Fruit fly (Drosophila melanogaster) whole organism, larva: ENCODE measurements around the gene CG17380.

Source experiments
- noc ChIP-seq: fragments of 200-800 bp; sonication (Bioruptor generic); optimal IDR thresholded peaks from 3 replicates; lab custom pipeline; 2019; ENCODE audit warnings: missing biosample characterization, mild to moderate bottlenecking, missing genetic modification characterization, moderate library complexity

Gene CG17380

DNA sequence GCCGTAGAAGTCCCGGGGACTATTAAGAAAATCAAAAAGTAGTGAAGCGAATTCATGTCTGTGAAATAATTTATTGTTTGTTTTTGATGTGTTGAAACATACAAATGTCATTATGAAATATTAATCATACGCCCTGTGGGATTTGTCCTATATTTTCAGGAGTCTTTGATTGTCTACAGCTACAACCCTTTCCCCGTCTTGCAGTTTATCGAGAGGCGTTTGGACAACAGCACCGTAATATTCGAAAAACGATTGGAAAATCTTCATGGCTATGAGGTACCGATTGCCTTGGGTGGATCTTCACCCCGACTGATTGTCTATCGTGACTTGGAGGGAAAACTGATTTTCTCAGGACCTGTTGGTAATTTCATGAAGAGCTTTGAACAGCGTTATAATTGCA is at the start of gene CG17380:
TSS of gene CG17380 (minus strand) at position 101 of the 400 bp plus-strand sequence.
- no peak for TF ChIP-seq noc (tag; lab: Kevin White, UChicago)

DNA sequence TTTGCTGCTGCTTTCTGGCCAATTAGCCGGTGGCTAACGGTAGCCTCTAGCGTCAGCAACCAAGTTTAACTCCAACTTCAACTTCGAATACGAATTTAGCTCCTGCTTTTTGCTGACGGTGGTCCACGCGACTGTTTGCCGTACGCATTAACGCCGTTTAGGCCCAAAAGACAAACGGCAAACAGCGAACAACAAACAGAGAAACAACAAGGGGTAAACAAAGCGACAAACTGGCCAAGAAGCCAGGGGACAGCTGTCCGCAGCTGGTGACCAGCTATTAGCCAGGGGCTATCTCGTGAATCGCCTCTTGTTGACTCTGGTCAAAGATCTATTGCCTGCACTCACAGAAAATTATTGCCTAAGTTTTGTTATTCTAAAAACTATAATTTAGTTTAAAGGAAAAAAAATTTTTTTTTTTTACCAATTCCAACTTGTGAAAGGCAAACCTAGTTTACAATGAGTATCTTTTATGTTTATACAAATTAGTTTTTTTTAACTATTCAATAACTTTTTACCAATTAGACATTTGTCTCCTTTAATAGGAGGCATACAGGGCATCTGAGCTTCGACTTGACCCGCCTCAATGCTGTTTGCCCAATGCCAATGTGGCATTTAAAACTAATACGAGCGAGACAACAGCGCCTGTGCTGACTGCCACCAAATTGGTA is 41.9 kb upstream of the CG17380 start:
- TF ChIP-seq noc (tag; lab: Kevin White, UChicago) = no peak

DNA sequence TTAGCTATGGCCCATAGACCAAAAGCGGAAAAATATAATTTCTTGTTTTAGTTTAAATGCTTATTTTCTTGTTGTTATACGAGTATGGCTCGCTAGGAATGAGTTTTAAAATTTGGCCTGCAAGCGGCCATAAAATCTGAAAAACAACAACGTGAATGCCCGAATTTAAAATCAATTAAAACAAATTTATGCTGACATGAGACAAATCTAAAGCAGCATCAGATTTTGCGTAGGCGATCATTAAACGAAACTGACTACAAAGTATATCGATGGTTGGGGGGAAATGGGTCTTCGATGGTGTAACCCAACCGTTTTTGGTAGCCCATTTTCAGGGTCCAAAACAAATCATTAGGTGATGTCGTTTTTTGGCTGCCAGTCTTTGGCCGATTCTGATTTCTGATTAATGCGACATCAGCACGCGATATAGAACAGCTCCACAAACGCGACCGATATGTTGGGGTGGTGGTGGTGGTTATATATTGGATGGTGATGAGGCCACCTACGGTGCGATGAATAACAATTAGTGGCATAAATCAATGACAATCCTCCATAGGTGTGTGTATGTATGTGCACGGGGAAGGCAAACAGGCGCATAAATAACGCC is 34.8 kb upstream of the CG17380 start:
- TF ChIP-seq noc (tag; lab: Kevin White, UChicago) = no peak

DNA sequence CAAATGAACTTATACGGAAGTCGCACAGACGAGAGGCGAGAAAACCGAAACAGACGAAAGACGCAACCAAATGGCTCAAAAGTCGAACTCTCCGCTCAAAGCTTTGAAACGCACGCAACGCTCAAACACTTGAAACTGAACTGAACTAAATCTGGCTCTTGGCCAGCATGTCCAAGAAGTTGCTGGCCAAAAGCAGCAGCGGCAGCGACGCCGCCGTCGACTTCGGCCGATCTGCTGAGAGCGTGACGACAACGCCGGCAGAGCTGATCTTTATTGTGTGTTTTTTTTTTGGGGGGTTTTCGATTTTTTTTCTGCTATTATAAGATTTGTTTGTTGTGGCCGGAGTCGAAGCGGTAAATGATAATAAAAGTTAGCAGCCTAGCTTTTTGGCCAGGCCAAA is 27.8 kb upstream of the CG17380 start:
- no peak for TF ChIP-seq noc (tag; lab: Kevin White, UChicago)

DNA sequence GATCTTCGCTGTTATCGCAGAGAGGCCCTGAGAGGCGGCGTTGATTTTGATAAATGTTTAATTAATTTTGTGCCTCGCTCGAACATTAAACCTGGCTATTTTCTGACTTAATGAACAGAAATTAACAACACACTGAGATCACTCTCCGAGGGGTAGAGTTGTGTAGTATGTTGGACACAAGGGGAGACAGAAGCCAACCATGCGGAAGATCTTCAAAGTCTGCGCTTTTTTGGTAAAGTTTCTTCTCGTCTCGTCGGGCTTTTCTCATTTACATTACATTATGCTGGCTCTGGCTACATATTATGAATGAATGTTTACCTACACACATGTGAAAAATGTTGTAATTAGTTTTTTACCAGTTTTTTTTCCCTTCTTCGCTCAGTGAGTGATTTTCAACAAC is 22.4 kb upstream of the CG17380 start, which contains the start of gene CG43694:
TSS of gene CG43694 (minus strand) at position 101 of the 400 bp plus-strand sequence.
- TF ChIP-seq noc (tag; lab: Kevin White, UChicago) = no peak

DNA sequence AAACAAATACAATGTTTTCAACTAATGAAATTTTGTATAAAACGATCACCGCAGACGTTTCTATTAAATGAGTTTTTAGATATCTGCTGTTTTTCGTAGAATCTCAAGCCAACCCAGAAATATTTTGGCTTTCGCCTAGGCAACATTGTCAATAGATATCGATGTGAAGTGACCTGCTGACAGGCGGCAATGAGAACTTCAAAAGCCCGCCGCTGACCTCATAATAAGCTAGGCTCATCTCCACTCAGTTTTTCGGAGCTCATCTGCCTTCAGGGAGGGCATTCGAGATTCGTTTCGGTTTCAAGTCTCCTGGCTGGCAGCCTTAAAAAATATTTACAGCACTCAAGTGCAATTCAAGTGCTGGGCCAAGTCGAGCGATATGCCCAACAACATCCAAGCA is 21.6 kb upstream of the CG17380 start:
- TF ChIP-seq noc (tag; lab: Kevin White, UChicago) = no peak

DNA sequence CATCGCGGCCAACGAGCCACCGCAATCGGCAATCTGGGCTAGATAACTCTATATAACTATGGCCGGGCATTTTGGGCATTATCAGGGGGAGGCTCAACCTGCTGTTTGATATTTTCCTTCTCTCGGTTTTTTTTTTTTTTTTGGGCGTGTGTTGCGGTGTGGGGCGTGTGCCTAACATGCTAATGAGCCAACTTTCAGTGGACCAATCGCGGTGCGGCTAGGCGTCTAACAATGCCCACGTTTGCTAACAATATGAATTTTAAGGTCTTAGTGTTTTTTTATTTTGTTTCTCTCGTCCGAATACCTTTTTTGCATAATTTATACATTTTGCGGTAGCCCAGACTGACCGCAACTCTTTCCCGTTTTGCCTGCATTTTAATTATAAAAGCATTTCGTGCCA is 18.4 kb upstream of the CG17380 start:
- TF ChIP-seq noc (tag; lab: Kevin White, UChicago) = no peak

DNA sequence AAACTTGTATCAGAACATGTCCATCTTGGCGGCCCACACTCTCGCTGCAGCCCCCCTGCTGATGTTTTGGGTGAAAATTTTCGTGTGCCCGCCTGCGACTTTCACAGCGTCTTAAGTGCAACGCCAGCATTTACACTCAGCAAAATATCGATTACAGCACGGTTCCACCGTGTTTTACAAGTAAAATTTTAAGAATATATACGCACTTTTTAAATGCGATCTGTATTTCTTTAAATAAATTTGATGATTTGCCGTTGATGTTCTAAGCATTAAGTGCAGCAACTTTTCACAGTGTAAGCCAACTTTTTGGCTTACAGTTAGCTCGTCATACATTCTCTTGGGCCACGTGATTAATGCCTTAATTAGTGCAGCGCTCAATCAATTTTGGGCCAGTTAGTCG is 14.1 kb upstream of the CG17380 start:
- TF ChIP-seq noc (tag; lab: Kevin White, UChicago) = no peak

DNA sequence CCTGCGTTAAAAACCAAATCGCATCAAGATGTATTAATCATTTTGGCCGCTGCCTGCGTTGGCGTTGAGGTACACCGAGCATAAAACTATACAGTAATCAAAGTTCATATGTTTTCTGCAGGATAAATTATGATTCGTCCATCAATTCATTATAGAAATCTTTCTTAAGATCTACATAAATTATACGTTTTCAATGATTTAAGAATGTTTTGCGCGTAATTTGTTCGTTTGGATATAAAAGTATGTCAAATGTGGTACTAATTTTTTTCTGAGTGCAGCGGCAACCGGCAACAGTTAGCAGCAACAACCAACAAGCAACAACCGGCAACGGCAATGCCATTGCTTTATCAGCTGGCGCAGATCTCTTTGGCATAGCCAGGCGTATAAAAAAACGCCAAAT is 13.1 kb upstream of the CG17380 start:
- TF ChIP-seq noc (tag; lab: Kevin White, UChicago) = no peak

DNA sequence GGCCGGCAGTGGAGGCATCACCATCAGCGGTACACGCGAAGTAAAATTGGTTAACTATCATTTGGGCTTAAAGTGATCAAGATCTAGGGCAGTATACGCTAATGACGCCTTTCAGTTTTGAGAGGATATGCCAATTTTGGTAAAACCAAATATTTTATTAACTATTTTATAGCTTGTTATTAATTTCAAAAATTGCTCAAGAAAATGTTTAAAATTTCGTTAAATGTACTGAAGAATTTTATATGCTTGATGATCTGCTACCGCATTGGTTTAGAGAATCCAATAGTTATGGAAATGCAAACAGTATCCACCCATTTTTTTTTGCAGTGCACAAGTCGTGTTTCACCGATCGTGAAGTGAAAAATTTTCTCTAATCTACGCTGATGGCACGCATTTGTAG is 4.4 kb upstream of the CG17380 start:
- no peak for TF ChIP-seq noc (tag; lab: Kevin White, UChicago)

DNA sequence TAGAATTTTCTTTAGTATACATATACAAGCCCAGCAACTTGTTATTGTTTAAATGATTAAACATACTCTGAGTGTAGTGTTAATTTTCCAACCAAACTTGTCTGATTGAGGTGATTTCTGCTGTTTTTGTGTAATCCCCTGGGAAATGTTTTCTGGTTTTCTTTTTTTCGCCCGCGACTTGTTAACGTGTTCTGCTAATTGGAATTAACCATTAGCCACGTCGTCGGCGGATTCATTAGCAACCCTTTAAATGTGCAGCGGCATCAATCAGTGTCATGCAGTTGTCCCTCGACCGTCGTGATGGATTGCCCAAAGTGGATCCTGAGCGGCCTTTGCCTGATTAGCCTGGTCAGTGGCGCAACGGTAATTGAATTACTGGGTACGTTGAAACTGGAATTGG is 1.7 kb upstream of the CG17380 start, which contains the start of gene Ir94e:
TSS of gene Ir94e (plus strand) at position 301 of the 400 bp plus-strand sequence.
- no peak for TF ChIP-seq noc (tag; lab: Kevin White, UChicago)

DNA sequence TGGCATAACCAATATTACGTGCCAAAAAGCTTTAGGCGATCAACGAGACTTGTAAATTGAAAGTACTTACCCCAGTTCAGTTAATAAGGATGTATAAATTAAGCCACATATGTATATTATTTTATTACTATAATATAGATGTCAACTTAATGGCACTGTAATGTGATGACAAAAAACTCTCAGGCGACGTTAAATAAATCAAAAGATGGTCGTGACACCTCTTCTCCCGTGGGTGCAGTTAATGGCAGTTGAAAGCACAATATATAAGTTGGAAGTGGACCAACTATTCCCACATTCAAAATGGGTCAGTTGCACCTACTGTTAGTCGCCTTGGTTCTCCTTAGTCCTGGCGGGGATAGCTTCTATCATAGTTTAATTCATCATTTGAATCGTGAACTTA is 1.0 kb downstream of the CG17380 start, which contains the start of gene Ir94d:
TSS of gene Ir94d (plus strand) at position 301 of the 400 bp plus-strand sequence.
- TF ChIP-seq noc (tag; lab: Kevin White, UChicago) = no peak

DNA sequence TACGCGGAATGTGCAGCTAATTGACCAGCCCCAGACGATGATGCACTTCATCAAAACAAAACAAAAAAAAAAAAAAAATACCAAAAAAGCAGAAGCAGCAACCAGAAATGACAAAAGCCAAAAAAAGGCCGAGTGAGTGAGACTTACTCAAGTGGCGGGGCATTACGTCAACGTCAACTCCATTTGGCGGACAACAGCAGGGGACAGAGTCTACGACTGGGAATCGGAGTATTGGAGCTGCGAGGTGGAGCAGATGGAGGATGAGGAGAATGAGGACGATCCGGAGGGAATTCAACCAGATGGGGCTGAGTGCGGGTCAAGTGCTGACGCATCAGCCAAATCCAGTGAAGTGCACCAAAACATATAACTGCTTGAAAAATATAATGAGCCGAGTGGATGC is 2.0 kb downstream of the CG17380 start:
- no peak for TF ChIP-seq noc (tag; lab: Kevin White, UChicago)

DNA sequence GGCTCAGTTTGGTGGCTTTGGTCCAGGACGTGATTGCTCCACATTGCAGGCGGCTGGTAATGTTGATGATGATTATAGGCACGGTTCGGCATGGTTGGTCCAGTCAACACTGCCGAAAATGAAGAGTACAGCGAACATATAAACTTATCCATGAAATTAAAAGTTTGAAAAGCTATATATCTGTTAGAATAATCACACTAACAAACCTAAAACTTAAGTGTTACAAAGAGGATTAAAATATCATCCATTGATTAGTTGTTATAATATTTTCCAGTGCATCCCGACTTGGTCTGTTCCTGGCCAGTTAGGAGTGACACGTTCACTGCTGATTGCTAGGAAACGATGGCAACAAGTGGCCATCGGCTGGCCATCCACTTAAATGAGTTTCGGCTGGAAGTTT is 3.8 kb downstream of the CG17380 start:
- no peak for TF ChIP-seq noc (tag; lab: Kevin White, UChicago)

DNA sequence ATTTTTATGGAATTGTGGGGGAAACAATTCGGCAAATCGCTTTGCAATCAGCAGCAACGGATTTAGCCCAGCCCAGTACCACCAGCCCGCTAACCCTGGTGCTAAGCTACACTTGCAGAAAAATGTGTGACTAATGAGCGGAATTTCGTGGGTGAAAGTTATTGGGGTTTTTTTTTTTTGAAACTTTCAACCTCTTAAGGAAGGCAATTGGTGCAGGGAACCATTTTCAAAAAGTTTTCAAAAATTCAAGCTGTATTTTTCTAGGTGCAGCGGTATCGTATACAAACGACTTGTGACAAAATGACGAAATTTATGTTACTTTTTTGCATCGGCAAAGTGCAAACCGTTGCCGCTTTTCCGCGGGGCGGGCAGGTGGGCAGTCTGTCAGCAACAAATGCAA is 4.5 kb downstream of the CG17380 start:
- TF ChIP-seq noc (tag; lab: Kevin White, UChicago) = no peak

DNA sequence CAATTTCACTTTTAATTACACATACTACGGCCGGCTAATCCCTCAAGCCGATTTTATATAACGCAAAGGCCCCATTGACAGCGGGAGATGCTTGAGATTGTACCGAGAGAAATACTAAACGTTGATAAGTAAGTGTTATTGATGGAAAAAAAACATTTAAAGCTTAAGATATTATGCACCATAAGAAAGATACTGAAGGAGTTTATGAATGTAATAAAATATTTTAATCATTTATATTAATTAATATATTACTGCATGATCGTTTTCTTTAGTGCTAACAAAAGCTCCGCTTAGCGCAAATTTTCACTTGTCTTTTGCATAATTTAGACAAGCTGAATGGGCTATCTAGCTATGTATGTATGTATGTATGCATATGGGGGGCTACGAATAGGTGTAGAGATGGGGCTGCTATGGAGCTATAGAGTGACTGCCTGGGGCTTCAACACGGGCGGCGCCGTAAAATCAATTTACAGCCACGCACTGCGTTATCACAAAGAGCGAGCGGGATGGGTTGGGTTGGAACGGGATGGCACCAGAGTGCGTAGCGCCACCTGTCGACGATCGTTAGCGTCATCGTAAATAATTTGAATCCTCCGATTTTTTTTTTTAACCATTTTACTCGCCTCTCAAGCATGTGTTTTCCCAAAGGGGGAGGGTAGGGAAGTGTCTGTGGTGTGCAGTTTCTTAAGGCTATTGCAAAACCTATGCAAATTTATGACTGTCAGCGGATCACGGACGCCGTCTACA is 6.8 kb downstream of the CG17380 start:
- no peak for TF ChIP-seq noc (tag; lab: Kevin White, UChicago)
